Fruit fly (Drosophila melanogaster): ENCODE measurements around the gene CG15283.

The CG15283 gene

DNA sequence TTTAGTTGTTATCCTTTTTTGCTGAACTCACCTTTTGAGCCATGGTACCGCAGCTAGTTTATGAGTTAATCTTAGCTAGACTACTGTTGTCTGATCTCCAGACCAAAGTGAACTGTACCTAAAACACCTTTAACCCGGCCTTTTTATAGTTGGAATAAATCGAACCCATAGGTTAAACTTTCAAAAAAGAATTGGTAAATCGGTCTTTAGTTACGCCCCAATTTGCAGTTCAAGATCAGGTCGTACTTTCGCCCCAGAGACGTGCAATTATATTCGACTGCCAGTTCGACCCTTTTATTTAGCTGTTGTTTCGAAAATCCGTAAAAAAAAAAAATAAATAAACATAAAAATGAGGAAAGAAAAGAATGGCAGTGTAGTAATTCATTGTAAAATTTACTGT lies 25.6 kb downstream of the CG15283 start, which contains the start of gene Cpr35B:
Gene Cpr35B (minus strand): TSS at position 101 of the 400 bp plus-strand sequence.
- TF ChIP-seq spab (GFP tag; optimal IDR thresholded peaks at IDR 0.05) = no peak
- no peak for TF ChIP-seq CG11762 (GFP tag; optimal IDR thresholded peaks at IDR 0.05; ENCODE audit: insufficient read depth)
- no peak for TF ChIP-seq CG6792 (GFP tag; optimal IDR thresholded peaks at IDR 0.05)
- no peak for TF ChIP-seq CG11902 (GFP tag; optimal IDR thresholded peaks at IDR 0.05)
- no peak for TF ChIP-seq fd59A (GFP tag; optimal IDR thresholded peaks at IDR 0.05)
- no peak for TF ChIP-seq Ets96B (tag; optimal IDR thresholded peaks at IDR 0.05)

DNA sequence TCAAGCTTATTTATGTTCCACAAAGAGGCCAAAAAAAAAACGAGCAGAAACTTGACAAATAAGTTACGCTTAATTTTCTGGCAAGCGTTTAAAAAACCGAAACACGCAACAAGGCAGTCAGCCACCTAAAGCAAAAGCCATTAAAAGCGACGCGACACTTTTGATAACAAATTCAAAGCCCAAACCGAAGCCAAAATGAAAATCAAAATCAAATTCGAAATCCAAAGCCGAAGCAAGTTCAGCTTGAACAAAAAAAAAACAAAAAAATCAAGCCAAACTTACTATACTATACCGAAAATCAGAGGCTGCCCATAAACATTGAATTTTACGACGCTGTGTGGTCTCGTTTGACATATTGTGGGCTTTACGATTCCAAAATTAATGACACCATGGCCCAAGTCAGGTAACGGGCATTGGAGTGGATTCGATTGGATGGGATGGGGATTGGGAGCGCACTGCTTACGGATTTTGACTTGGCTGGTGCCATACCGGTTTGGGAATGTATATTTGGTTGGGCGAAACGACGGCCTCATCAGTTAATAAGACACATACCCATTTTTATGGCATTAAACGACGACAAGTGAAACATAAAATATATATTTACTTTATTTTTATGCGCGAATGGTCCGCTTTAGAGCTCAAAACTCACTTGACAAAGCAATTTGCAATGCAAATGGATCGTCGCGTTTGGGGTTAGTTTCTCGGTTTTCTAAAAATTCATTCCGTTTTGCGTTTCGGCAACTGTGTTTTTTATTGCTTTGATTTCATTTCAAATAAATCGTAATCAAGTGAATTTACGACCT lies 28.5 kb downstream of the CG15283 start:
- TF ChIP-seq eg (GFP tag; IDR thresholded peaks at IDR 0.05) (no peak), spab (GFP tag; optimal IDR thresholded peaks at IDR 0.05) (no peak), Eip78C (GFP tag) (peak; percentile 56), CG10669 (GFP tag; optimal IDR thresholded peaks at IDR 0.05) (no peak), Hr4 (GFP tag; optimal IDR thresholded peaks at IDR 0.05) (no peak), svp (GFP tag) (peak; percentile 22), Eip93F (GFP tag; optimal IDR thresholded peaks at IDR 0.05) (no peak), Hr39 (GFP tag; optimal IDR thresholded peaks at IDR 0.05) (no peak), vri (GFP tag; optimal IDR thresholded peaks at IDR 0.05) (no peak), CG1621 (tag; optimal IDR thresholded peaks at IDR 0.05) (no peak), fd85E (GFP tag; optimal IDR thresholded peaks at IDR 0.05) (no peak), Ets21C (GFP tag; optimal IDR thresholded peaks at IDR 0.05) (no peak), CG7368 (GFP tag; optimal IDR thresholded peaks at IDR 0.05) (no peak), fd59A (GFP tag; optimal IDR thresholded peaks at IDR 0.05) (no peak)

DNA sequence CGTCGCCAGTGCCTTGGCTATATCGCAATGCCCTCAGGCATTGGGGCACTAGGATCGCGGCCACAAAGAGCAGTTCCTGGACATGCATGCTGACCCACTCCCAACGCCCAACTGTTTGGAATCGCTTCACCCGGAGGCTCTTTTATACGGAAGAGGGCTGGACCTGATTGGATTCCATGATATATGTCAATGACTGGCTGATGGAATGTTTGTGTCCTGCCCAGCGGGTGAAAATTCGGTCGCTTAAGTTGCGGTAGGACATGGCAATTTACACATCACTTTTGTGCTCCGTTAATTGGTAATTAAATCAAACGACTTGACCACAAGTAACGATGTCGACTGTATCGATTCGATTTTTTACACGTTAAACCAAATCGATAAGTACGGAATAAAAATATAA lies 33.5 kb downstream of the CG15283 start, which contains the start of gene Pburs:
Gene Pburs (minus strand): TSS at position 101 of the 400 bp plus-strand sequence.
- TF ChIP-seq Eip93F (GFP tag; optimal IDR thresholded peaks at IDR 0.05) = no peak

DNA sequence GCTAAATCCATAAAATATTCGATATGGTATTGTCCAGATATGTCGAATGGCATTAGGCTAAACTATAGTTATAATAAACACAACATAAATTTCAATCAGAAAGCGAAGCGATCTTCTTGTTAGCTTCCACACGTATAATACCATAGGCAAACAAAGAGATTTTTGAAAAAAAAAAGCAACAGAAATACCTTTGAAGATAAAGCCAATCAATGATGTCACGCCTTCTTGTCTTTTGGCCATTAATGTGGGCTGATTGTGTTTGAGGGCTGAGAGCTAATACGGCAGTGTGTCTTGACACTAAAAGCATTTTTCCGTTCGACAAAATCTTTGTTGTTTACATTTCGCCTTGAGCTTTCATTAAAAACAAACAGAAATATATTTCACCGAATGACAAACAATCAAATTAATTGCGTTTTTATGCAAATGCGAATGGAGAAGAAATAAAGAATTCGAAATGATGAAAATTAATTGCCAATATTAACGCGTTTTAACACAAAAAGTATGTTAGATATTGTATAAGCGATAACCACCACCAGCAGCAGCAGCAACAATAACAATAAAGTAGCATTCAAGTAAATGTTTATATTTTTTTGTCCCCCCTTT lies 36.3 kb downstream of the CG15283 start:
- TF ChIP-seq CG6163 (GFP tag; IDR thresholded peaks at IDR 0.05) (no peak), CG10631 (GFP tag; optimal IDR thresholded peaks at IDR 0.05) (no peak), CG8119 (GFP tag; IDR thresholded peaks at IDR 0.05) (no peak), CG6276 (GFP tag; optimal IDR thresholded peaks at IDR 0.05) (no peak), CG4318 (GFP tag; optimal IDR thresholded peaks at IDR 0.05) (no peak), Hr38 (GFP tag; optimal IDR thresholded peaks at IDR 0.05) (no peak)

DNA sequence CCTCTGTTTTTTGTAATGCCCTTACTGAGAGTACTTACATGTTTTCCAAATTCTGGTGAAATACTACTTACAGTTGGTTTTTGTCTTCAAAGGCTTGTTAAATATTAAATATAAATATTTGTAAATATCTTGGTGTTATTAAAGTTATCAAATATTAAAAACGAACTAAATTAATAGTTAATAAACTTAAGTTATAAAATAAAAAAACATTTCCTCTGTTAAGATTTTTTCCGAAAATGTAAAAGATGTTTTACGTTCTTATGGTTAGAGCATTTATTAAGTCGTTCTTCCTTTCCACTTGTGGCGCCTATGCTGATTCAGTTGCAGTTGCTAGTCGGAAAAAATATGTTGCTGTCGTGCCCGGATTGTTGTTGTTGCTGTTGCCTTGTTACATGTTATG lies 37.3 kb downstream of the CG15283 start:
- peak; percentile 33 for TF ChIP-seq acj6 (GFP tag; optimal IDR thresholded peaks at IDR 0.05)
- peak; percentile 47 for TF ChIP-seq CG3032 (tag; optimal IDR thresholded peaks at IDR 0.05)
- TF ChIP-seq CG6276 (GFP tag; optimal IDR thresholded peaks at IDR 0.05) = peak; percentile 34
- TF ChIP-seq CG10669 (GFP tag; optimal IDR thresholded peaks at IDR 0.05) = peak; percentile 3
- no peak for TF ChIP-seq Met (GFP tag; optimal IDR thresholded peaks at IDR 0.05)
- no peak for TF ChIP-seq Gug (GFP tag; IDR thresholded peaks at IDR 0.05)
- peak; percentile 1 for TF ChIP-seq CG11762 (GFP tag; optimal IDR thresholded peaks at IDR 0.05; ENCODE audit: insufficient read depth)
- peak; percentile 27 for TF ChIP-seq Lpt (GFP tag; optimal IDR thresholded peaks at IDR 0.05)
- no peak for TF ChIP-seq Hr38 (GFP tag; optimal IDR thresholded peaks at IDR 0.05)
- TF ChIP-seq CG32006 (GFP tag; optimal IDR thresholded peaks at IDR 0.05) = peak; percentile 66
- peak; percentile 42 for TF ChIP-seq dsx (GFP tag; optimal IDR thresholded peaks at IDR 0.05; ENCODE audit: poor library complexity, severe bottlenecking)
- TF ChIP-seq ss (GFP tag; optimal IDR thresholded peaks at IDR 0.05) = peak; percentile 19 to 39
- no peak for TF ChIP-seq Eip78C (GFP tag)
- TF ChIP-seq CG10631 (GFP tag; optimal IDR thresholded peaks at IDR 0.05) = peak; percentile 45
- TF ChIP-seq net (GFP tag; optimal IDR thresholded peaks at IDR 0.05) = no peak
- peak; percentile 10 for TF ChIP-seq spab (GFP tag; optimal IDR thresholded peaks at IDR 0.05)
- TF ChIP-seq salr (GFP tag; optimal IDR thresholded peaks at IDR 0.05) = peak in 1 of 2 experiments; percentile 48
- no peak for TF ChIP-seq CG6792 (GFP tag; optimal IDR thresholded peaks at IDR 0.05)
- peak; percentile 52; the same call in 1 of the 2 replicates for TF ChIP-seq CG15336 (GFP tag; IDR thresholded peaks at IDR 0.05)
- no peak for TF ChIP-seq dac (GFP tag; optimal IDR thresholded peaks at IDR 0.05)
- no peak for TF ChIP-seq CG31627 (GFP tag; optimal IDR thresholded peaks at IDR 0.05)
- peak; percentile 48; the same call in 1 of the 3 replicates for TF ChIP-seq CG8119 (GFP tag; IDR thresholded peaks at IDR 0.05)
- peak; percentile 45 for TF ChIP-seq CG4318 (GFP tag; optimal IDR thresholded peaks at IDR 0.05)
- peak; percentile 12 for TF ChIP-seq OdsH (GFP tag; optimal IDR thresholded peaks at IDR 0.05)
- TF ChIP-seq CG3919 (GFP tag; optimal IDR thresholded peaks at IDR 0.05) = peak; percentile 20
- TF ChIP-seq fd59A (GFP tag; optimal IDR thresholded peaks at IDR 0.05) = no peak
- peak; percentile 67 for TF ChIP-seq Ets96B (tag; optimal IDR thresholded peaks at IDR 0.05)
- no peak for TF ChIP-seq CG11294 (GFP tag; IDR thresholded peaks at IDR 0.05)

All from whole organism, prepupa.